Worm (Caenorhabditis elegans) whole organism, late embryonic: ENCODE results near the gene jbts-14.

Experiments
- K09A11.1 ChIP-seq: sonication (generic microtip); optimal IDR thresholded peaks from 2 replicates; lab custom pipeline; 2017; ENCODE audit warnings: antibody characterized with exemption, mild to moderate bottlenecking, missing genetic modification characterization, missing compliant biosample characterization; ENCODE audit not compliant: insufficient read depth
- ama-1 ChIP-seq: fragments of 150-350 bp; optimal IDR thresholded peaks from 2 replicates; lab custom pipeline; 2014
- ceh-14 ChIP-seq: sonication (generic microtip); optimal IDR thresholded peaks from 2 replicates; lab custom pipeline; 2016; ENCODE audit warnings: missing genotype, missing genetic modification characterization, missing compliant biosample characterization
- ceh-18 ChIP-seq: sonication (generic microtip); optimal IDR thresholded peaks from 2 replicates; lab custom pipeline; 2016; ENCODE audit warnings: missing genetic modification characterization, missing compliant biosample characterization
- ceh-9 ChIP-seq: sonication (generic microtip); optimal IDR thresholded peaks from 2 replicates; lab custom pipeline; 2016; ENCODE audit warnings: mild to moderate bottlenecking, missing genetic modification characterization, inconsistent platforms, missing compliant biosample characterization
- dve-1 ChIP-seq: sonication (generic microtip); optimal IDR thresholded peaks from 2 replicates; lab custom pipeline; 2017; ENCODE audit warnings: antibody characterized with exemption, mild to moderate bottlenecking, missing genetic modification characterization, missing compliant biosample characterization
- fkh-10 ChIP-seq: fragments of 150-350 bp; optimal IDR thresholded peaks from 2 replicates; lab custom pipeline; 2014; ENCODE audit warnings: missing biosample characterization, missing genetic modification reagents, missing genetic modification characterization
- fkh-6 ChIP-seq: sonication (generic microtip); optimal IDR thresholded peaks from 2 replicates; lab custom pipeline; 2016; ENCODE audit warnings: missing genetic modification characterization, missing compliant biosample characterization
- lin-11 ChIP-seq: fragments of 200-800 bp; sonication (Bioruptor generic); optimal IDR thresholded peaks from 2 replicates; lab custom pipeline; 2018; ENCODE audit warnings: mild to moderate bottlenecking, missing genetic modification characterization, missing compliant biosample characterization
- nhr-232 ChIP-seq: sonication (generic microtip); optimal IDR thresholded peaks from 2 replicates; lab custom pipeline; 2016; ENCODE audit warnings: missing genetic modification characterization, missing compliant biosample characterization
- pqm-1 ChIP-seq: sonication (generic microtip); optimal IDR thresholded peaks from 2 replicates; lab custom pipeline; 2016; ENCODE audit warnings: missing genetic modification characterization, missing compliant biosample characterization
- rnt-1 ChIP-seq: sonication (generic microtip); optimal IDR thresholded peaks from 2 replicates; lab custom pipeline; 2016; ENCODE audit warnings: missing genetic modification characterization, missing compliant biosample characterization
- tbx-7 ChIP-seq: sonication (generic microtip); optimal IDR thresholded peaks from 2 replicates; lab custom pipeline; 2016; ENCODE audit warnings: missing genotype, missing genetic modification characterization, missing compliant biosample characterization

- TF ChIP-seq ceh-9 (tag; lab: Kevin White, UChicago) (no peak), tbx-7 (tag; lab: Kevin White, UChicago) (no peak), nhr-232 (tag; lab: Kevin White, UChicago) (no peak), fkh-10 (no peak), ceh-14 (tag; lab: Kevin White, UChicago) (no peak), lin-11 (tag; lab: Kevin White, UChicago) (no peak), pqm-1 (tag; lab: Kevin White, UChicago) (no peak), ama-1 (lab: Kevin White, UChicago) (no peak), dve-1 (tag; lab: Kevin White, UChicago) (no peak), K09A11.1 (tag; lab: Kevin White, UChicago) (no peak), rnt-1 (tag; lab: Kevin White, UChicago) (no peak), fkh-6 (tag; lab: Kevin White, UChicago) (no peak), ceh-18 (tag; lab: Kevin White, UChicago) (no peak)
These were observed 27.9 kb upstream of the jbts-14 start for ce11 chrX:8676088-8676779.
